Worm (Caenorhabditis elegans) whole organism, L4 larva: ENCODE results near the gene Y46G5A.34.

Source experiments
- F10B5.3 ChIP-seq: sonication (generic microtip); optimal IDR thresholded peaks from 2 replicates; lab custom pipeline; 2016; ENCODE audit warnings: mild to moderate bottlenecking, missing genetic modification characterization, missing compliant biosample characterization
- F37D6.2 ChIP-seq: sonication (generic microtip); optimal IDR thresholded peaks from 2 replicates; lab custom pipeline; 2016; ENCODE audit warnings: mild to moderate bottlenecking, missing genetic modification characterization, missing compliant biosample characterization
- F44E2.7 ChIP-seq: fragments of 200-800 bp; sonication (Bioruptor generic); IDR thresholded peaks from 2 replicates; pipeline ENCODE4 v2.1.2; 2022; ENCODE audit warnings: missing genetic modification characterization, missing compliant biosample characterization
- R02D3.7 ChIP-seq: fragments of 150-350 bp; sonication (generic microtip); optimal IDR thresholded peaks from 3 replicates; lab custom pipeline; 2014; ENCODE audit warnings: missing biosample characterization, missing genetic modification characterization
- T20F7.1 ChIP-seq: fragments of 200-800 bp; sonication (Bioruptor generic); optimal IDR thresholded peaks from 2 replicates; lab custom pipeline; 2018; ENCODE audit warnings: mild to moderate bottlenecking, missing genetic modification characterization, missing compliant biosample characterization
- T26A8.4 ChIP-seq: fragments of 200-800 bp; sonication (Bioruptor generic); IDR thresholded peaks from 2 replicates; pipeline ENCODE4 v1.3.6; 2022; ENCODE audit warnings: missing genetic modification characterization, missing compliant biosample characterization
- Y105C5A.15 ChIP-seq: fragments of 200-800 bp; sonication (Bioruptor generic); IDR thresholded peaks from 2 replicates; pipeline ENCODE4 v1.3.6; 2022; ENCODE audit warnings: missing genetic modification characterization, missing compliant biosample characterization
- Y75B8A.6 ChIP-seq: fragments of 200-800 bp; sonication (Bioruptor generic); IDR thresholded peaks from 2 replicates; pipeline ENCODE4 v1.3.6; 2022; ENCODE audit warnings: missing genetic modification reagents, missing genetic modification characterization, missing compliant biosample characterization
- ZK337.2 ChIP-seq: fragments of 200-800 bp; sonication (Bioruptor generic); IDR thresholded peaks from 2 replicates; pipeline ENCODE4 v1.3.6; 2022; ENCODE audit warnings: missing genetic modification reagents, missing genetic modification characterization, missing compliant biosample characterization
- ZK546.5 ChIP-seq, 2 experiments: sonication (generic microtip); optimal IDR thresholded peaks; 2 replicates each; lab custom pipeline; 2017; ENCODE audit warnings: missing biosample characterization in 2 of 2, missing genetic modification characterization in 2 of 2
- aha-1 ChIP-seq: fragments of 150-350 bp; peaks from one replicate; lab custom pipeline; 2014; ENCODE audit warnings: missing biosample characterization, missing genetic modification characterization
- arid-1 ChIP-seq: fragments of 200-800 bp; sonication (Bioruptor generic); conservative IDR thresholded peaks from 2 replicates; pipeline ENCODE4 v1.3.6; 2022; ENCODE audit warnings: missing genetic modification reagents, missing genetic modification characterization, missing compliant biosample characterization
- ctbp-1 ChIP-seq: fragments of 200-800 bp; sonication (Bioruptor generic); IDR thresholded peaks from 2 replicates; pipeline ENCODE4 v1.3.6; 2022; ENCODE audit warnings: missing genetic modification reagents, missing genetic modification characterization, missing compliant biosample characterization
- daf-16 ChIP-seq, 3 experiments: sonication (generic microtip); optimal IDR thresholded peaks; 2 replicates each; lab custom pipeline; 2016 to 2017; ENCODE audit warnings: missing genetic modification characterization in 3 of 3, missing genetic modification reagents in 3 of 3, mild to moderate bottlenecking in 2 of 3, missing compliant biosample characterization in 2 of 3, missing biosample characterization in 1 of 3, moderate library complexity in 1 of 3
- daf-8 ChIP-seq: fragments of 200-800 bp; sonication (Bioruptor generic); IDR thresholded peaks from 2 replicates; pipeline ENCODE4 v1.3.6; 2022; ENCODE audit warnings: missing genetic modification characterization, missing compliant biosample characterization
- dmd-6 ChIP-seq: fragments of 200-800 bp; sonication (Bioruptor generic); IDR thresholded peaks from 2 replicates; pipeline ENCODE4 v1.3.6; 2022; ENCODE audit warnings: missing genetic modification reagents, missing genetic modification characterization, missing compliant biosample characterization
- egl-27 ChIP-seq: sonication (generic microtip); optimal IDR thresholded peaks from 3 replicates; lab custom pipeline; 2017; ENCODE audit warnings: missing biosample characterization, missing genetic modification reagents, missing genetic modification characterization
- fkh-10 ChIP-seq: fragments of 150-350 bp; optimal IDR thresholded peaks from 2 replicates; lab custom pipeline; 2014; ENCODE audit warnings: missing biosample characterization, missing genetic modification reagents, missing genetic modification characterization
- fos-1 ChIP-seq: fragments of 150-350 bp; optimal IDR thresholded peaks from 2 replicates; lab custom pipeline; 2014; ENCODE audit warnings: missing biosample characterization, missing genetic modification characterization
- gei-8 ChIP-seq: fragments of 200-800 bp; sonication (Bioruptor generic); optimal IDR thresholded peaks from 2 replicates; lab custom pipeline; 2018; ENCODE audit warnings: mild to moderate bottlenecking, missing genetic modification characterization, missing compliant biosample characterization
- hif-1 ChIP-seq, 2 experiments: sonication (generic microtip); optimal IDR thresholded peaks; 2 replicates each; lab custom pipeline; 2016 to 2017; ENCODE audit warnings: missing compliant biosample characterization in 2 of 2, missing genetic modification characterization in 2 of 2, missing genetic modification reagents in 2 of 2, missing genotype in 2 of 2, mild to moderate bottlenecking in 1 of 2
- hlh-11 ChIP-seq: fragments of 200-800 bp; sonication (Bioruptor generic); optimal IDR thresholded peaks from 2 replicates; lab custom pipeline; 2018; ENCODE audit warnings: mild to moderate bottlenecking, missing genetic modification characterization, missing compliant biosample characterization
- hlh-30 ChIP-seq: sonication (generic microtip); optimal IDR thresholded peaks from 2 replicates; lab custom pipeline; 2017; ENCODE audit warnings: antibody characterized with exemption, mild to moderate bottlenecking, missing genetic modification characterization, missing compliant biosample characterization; ENCODE audit not compliant: insufficient read depth
- jun-1 ChIP-seq: fragments of 150-350 bp; optimal IDR thresholded peaks from 2 replicates; lab custom pipeline; 2014; ENCODE audit warnings: missing biosample characterization, missing genetic modification reagents, missing genetic modification characterization
- lim-7 ChIP-seq: fragments of 200-800 bp; sonication (Bioruptor generic); IDR thresholded peaks from 2 replicates; pipeline ENCODE4 v1.3.6; 2022; ENCODE audit warnings: missing genetic modification characterization, missing compliant biosample characterization
- lin-15B ChIP-seq: fragments of 150-350 bp; sonication (generic microtip); optimal IDR thresholded peaks from 3 replicates; lab custom pipeline; 2014; ENCODE audit warnings: missing biosample characterization, missing genetic modification characterization
- lin-29 ChIP-seq: fragments of 200-800 bp; sonication (Bioruptor generic); IDR thresholded peaks from 2 replicates; pipeline ENCODE4 v1.3.6; 2022; ENCODE audit warnings: missing genetic modification reagents, missing genetic modification characterization, missing compliant biosample characterization
- lin-38 ChIP-seq: fragments of 200-800 bp; sonication (Bioruptor generic); IDR thresholded peaks from 2 replicates; pipeline ENCODE4 v1.3.6; 2022; ENCODE audit warnings: missing genetic modification reagents, missing genetic modification characterization, missing compliant biosample characterization
- lin-39 ChIP-seq: fragments of 150-350 bp; optimal IDR thresholded peaks from 2 replicates; lab custom pipeline; 2014; ENCODE audit warnings: missing biosample characterization, missing genetic modification reagents, missing genetic modification characterization
- lir-3 ChIP-seq: sonication (generic microtip); optimal IDR thresholded peaks from 2 replicates; lab custom pipeline; 2016; ENCODE audit warnings: mild to moderate bottlenecking, missing genetic modification characterization, missing compliant biosample characterization
- lsy-2 ChIP-seq, 2 experiments: fragments of 150-350 bp in 1 of 2; sonication (generic microtip) in 1 of 2; optimal IDR thresholded peaks; 2 replicates each; lab custom pipeline; 2014 to 2017; ENCODE audit warnings: missing biosample characterization in 2 of 2, missing genetic modification characterization in 2 of 2
- mdl-1 ChIP-seq, 2 experiments: fragments of 150-350 bp in 1 of 2; sonication (generic microtip) in 1 of 2; optimal IDR thresholded peaks; 2 replicates each; lab custom pipeline; 2014 to 2017; ENCODE audit warnings: missing biosample characterization in 2 of 2, missing genetic modification characterization in 2 of 2
- mep-1 ChIP-seq: fragments of 150-350 bp; sonication (generic microtip); optimal IDR thresholded peaks from 3 replicates; lab custom pipeline; 2014; ENCODE audit warnings: missing biosample characterization, missing genetic modification characterization
- mes-2 ChIP-seq: sonication (generic microtip); optimal IDR thresholded peaks from 2 replicates; lab custom pipeline; 2016; ENCODE audit warnings: missing genotype, mild to moderate bottlenecking, missing genetic modification characterization, missing compliant biosample characterization; ENCODE audit not compliant: poor library complexity, severe bottlenecking
- mxl-2 ChIP-seq: fragments of 200-800 bp; sonication (Bioruptor generic); conservative IDR thresholded peaks from 2 replicates; pipeline ENCODE4 v1.3.6; 2022; ENCODE audit warnings: missing genetic modification reagents, missing genetic modification characterization, missing compliant biosample characterization
- mxl-3 ChIP-seq: fragments of 200-800 bp; sonication (Bioruptor generic); optimal IDR thresholded peaks from 2 replicates; lab custom pipeline; 2018; ENCODE audit warnings: mild to moderate bottlenecking, missing genetic modification characterization, missing compliant biosample characterization
- nhr-10 ChIP-seq: fragments of 150-350 bp; optimal IDR thresholded peaks from 2 replicates; lab custom pipeline; 2014; ENCODE audit warnings: missing biosample characterization, missing genetic modification characterization
- nhr-111 ChIP-seq: fragments of 200-800 bp; sonication (Bioruptor generic); optimal IDR thresholded peaks from 2 replicates; lab custom pipeline; 2018; ENCODE audit warnings: mild to moderate bottlenecking, missing genetic modification characterization, missing compliant biosample characterization
- nhr-42 ChIP-seq: fragments of 200-800 bp; sonication (Bioruptor generic); IDR thresholded peaks from 2 replicates; pipeline ENCODE4 v1.3.6; 2022; ENCODE audit warnings: missing genetic modification characterization, missing compliant biosample characterization
- nhr-6 ChIP-seq: fragments of 150-350 bp; optimal IDR thresholded peaks from 2 replicates; lab custom pipeline; 2014; ENCODE audit warnings: missing biosample characterization, missing genetic modification characterization
- nhr-76 ChIP-seq: fragments of 150-350 bp; optimal IDR thresholded peaks from 2 replicates; lab custom pipeline; 2014; ENCODE audit warnings: missing biosample characterization, missing genetic modification characterization
- php-3 ChIP-seq: fragments of 200-800 bp; sonication (Bioruptor generic); IDR thresholded peaks from 2 replicates; pipeline ENCODE4 v1.3.6; 2022; ENCODE audit warnings: missing genetic modification reagents, missing genetic modification characterization, missing compliant biosample characterization
- rbr-2 ChIP-seq: sonication (generic microtip); optimal IDR thresholded peaks from 2 replicates; lab custom pipeline; 2016; ENCODE audit warnings: missing genotype, missing genetic modification characterization, missing compliant biosample characterization
- saeg-2 ChIP-seq: fragments of 200-800 bp; sonication (Bioruptor generic); IDR thresholded peaks from 2 replicates; pipeline ENCODE4 v1.3.6; 2022; ENCODE audit warnings: missing genetic modification reagents, missing genetic modification characterization, missing compliant biosample characterization
- sdz-12 ChIP-seq: fragments of 200-800 bp; sonication (Bioruptor generic); optimal IDR thresholded peaks from 2 replicates; lab custom pipeline; 2018; ENCODE audit warnings: mild to moderate bottlenecking, missing genetic modification characterization, missing compliant biosample characterization
- set-16 ChIP-seq: fragments of 200-800 bp; sonication (Bioruptor generic); IDR thresholded peaks from 2 replicates; pipeline ENCODE4 v1.3.6; 2022; ENCODE audit warnings: missing genetic modification reagents, missing genetic modification characterization, missing compliant biosample characterization
- spr-1 ChIP-seq: sonication (generic microtip); optimal IDR thresholded peaks from 2 replicates; lab custom pipeline; 2016; ENCODE audit warnings: mild to moderate bottlenecking, missing genetic modification characterization, missing compliant biosample characterization
- tra-1 ChIP-seq: fragments of 200-800 bp; sonication (Bioruptor generic); IDR thresholded peaks from 2 replicates; pipeline ENCODE4 v1.3.6; 2022; ENCODE audit warnings: missing genetic modification reagents, missing genetic modification characterization, missing compliant biosample characterization
- unc-62 ChIP-seq, 3 experiments: fragments of 150-350 bp in 1 of 3; sonication (generic microtip); optimal IDR thresholded peaks in 2 of 3; peaks in 1 of 3; 1 replicate in 1 of 3; 2 replicates in 2 of 3; lab custom pipeline; 2014 to 2017; ENCODE audit warnings: missing biosample characterization in 3 of 3, missing genetic modification characterization in 3 of 3, missing genetic modification reagents in 3 of 3, missing genotype in 1 of 3
- ztf-7 ChIP-seq: fragments of 150-350 bp; optimal IDR thresholded peaks from 2 replicates; lab custom pipeline; 2014; ENCODE audit warnings: missing biosample characterization, missing genetic modification characterization

The Y46G5A.34 gene

ce11 chrII:12805765-12806384 lies 29.4 kb downstream of the Y46G5A.34 start:
- TF ChIP-seq nhr-42 (GFP tag; lab: Robert Waterston, UW) (no peak), ZK546.5 (tag; optimal IDR thresholded peaks at IDR 0.05; lab: Kevin White, UChicago) (no peak), lsy-2 (tag; optimal IDR thresholded peaks at IDR 0.05; lab: Kevin White, UChicago) (peak in 1 of 2 experiments; percentile 60), F44E2.7 (GFP tag; lab: Robert Waterston, UW) (no peak), T26A8.4 (GFP tag; lab: Robert Waterston, UW) (no peak), unc-62 (GFP tag; optimal IDR thresholded peaks at IDR 0.05 in 1 of 2; lab: Kevin White, UChicago) (peak in 1 of 2 experiments; percentile 83), unc-62 (tag; optimal IDR thresholded peaks at IDR 0.05; lab: Kevin White, UChicago) (no peak), daf-16 (GFP tag; optimal IDR thresholded peaks at IDR 0.05; lab: Kevin White, UChicago) (no peak), daf-16 (tag; optimal IDR thresholded peaks at IDR 0.05; lab: Kevin White, UChicago) (no peak), nhr-10 (no peak), dmd-6 (peak; percentile 41), mxl-3 (GFP tag; lab: Kevin White, UChicago) (no peak), mdl-1 (tag; optimal IDR thresholded peaks at IDR 0.05; lab: Kevin White, UChicago) (peak in 1 of 2 experiments; percentile 12), ctbp-1 (GFP tag; lab: Robert Waterston, UW) (0 out of 2 replicates have a peak, but pooled peaks have one; percentile 38), ZK337.2 (no peak), egl-27 (tag; lab: Kevin White, UChicago) (no peak), lin-29 (GFP tag; lab: Robert Waterston, UW) (no peak), Y75B8A.6 (GFP tag; lab: Robert Waterston, UW) (no peak), hif-1 (tag; optimal IDR thresholded peaks at IDR 0.05; lab: Kevin White, UChicago) (no peak), daf-8 (no peak), T20F7.1 (GFP tag; lab: Kevin White, UChicago) (no peak), R02D3.7 (no peak), ztf-7 (tag; lab: Kevin White, UChicago) (no peak), gei-8 (no peak), lin-39 (tag; lab: Kevin White, UChicago) (no peak), mxl-2 (no peak), rbr-2 (tag; lab: Kevin White, UChicago) (peak; percentile 53), jun-1 (tag; lab: Kevin White, UChicago) (no peak), aha-1 (tag; lab: Kevin White, UChicago) (peak; percentile 58), set-16 (peak; percentile 72), mep-1 (tag; lab: Kevin White, UChicago) (peak; percentile 20), lin-38 (GFP tag; lab: Robert Waterston, UW) (peak; percentile 47), fkh-10 (GFP tag; lab: Kevin White, UChicago) (peak; percentile 42), sdz-12 (GFP tag; lab: Kevin White, UChicago) (no peak), mes-2 (tag; lab: Kevin White, UChicago) (peak; percentile 45), lim-7 (GFP tag; lab: Robert Waterston, UW) (no peak), F10B5.3 (no peak), saeg-2 (GFP tag; lab: Robert Waterston, UW) (no peak), nhr-111 (GFP tag; lab: Kevin White, UChicago) (no peak), arid-1 (GFP tag; lab: Robert Waterston, UW) (0 out of 2 replicates have a peak, but pooled peaks have one; percentile 13), Y105C5A.15 (GFP tag; lab: Robert Waterston, UW) (no peak), lir-3 (tag; lab: Kevin White, UChicago) (no peak), nhr-6 (tag; lab: Kevin White, UChicago) (no peak), fos-1 (tag; lab: Kevin White, UChicago) (no peak), php-3 (GFP tag; lab: Robert Waterston, UW) (no peak), hlh-11 (tag; lab: Kevin White, UChicago) (peak; percentile 62), tra-1 (GFP tag; lab: Robert Waterston, UW) (no peak), F37D6.2 (tag; lab: Kevin White, UChicago) (peak; percentile 42), hlh-30 (tag; lab: Kevin White, UChicago) (peak; percentile 47), lin-15B (no peak), nhr-76 (tag; lab: Kevin White, UChicago) (no peak), spr-1 (tag; lab: Kevin White, UChicago) (no peak)
